Fruit fly (Drosophila melanogaster): ENCODE data around the gene CoRest.

Gene CoRest

DNA sequence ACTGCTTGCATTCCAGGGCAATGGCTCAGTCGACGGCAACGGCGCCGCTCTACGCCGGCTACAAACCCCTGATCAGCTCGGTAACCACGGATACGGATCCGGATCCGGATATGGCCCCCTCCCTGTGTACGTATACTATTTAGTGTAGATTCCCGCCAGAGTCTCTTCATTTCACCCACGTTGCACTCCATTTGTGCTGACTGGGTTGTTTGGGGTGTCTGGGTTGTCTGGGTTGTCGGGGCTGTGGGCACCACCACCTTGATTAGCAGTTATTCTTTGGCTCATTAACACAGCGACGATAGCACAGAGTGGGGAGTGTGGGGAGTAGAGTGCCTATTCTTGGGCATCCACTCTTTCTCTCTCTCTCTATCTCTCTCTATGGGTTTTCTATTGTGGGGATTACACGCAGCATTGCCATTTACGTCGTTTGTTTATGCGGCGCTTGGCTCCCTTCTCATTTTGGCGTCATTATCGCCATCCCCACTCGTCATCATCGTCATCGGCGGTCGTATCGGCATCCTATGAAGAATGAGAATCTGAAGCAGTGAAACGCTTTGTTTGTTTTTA, 22.9 kb upstream of the CoRest start:
- TF ChIP-seq CG17801 (GFP tag; optimal IDR thresholded peaks at IDR 0.05; ENCODE audit: partially characterized antibody) = no peak

DNA sequence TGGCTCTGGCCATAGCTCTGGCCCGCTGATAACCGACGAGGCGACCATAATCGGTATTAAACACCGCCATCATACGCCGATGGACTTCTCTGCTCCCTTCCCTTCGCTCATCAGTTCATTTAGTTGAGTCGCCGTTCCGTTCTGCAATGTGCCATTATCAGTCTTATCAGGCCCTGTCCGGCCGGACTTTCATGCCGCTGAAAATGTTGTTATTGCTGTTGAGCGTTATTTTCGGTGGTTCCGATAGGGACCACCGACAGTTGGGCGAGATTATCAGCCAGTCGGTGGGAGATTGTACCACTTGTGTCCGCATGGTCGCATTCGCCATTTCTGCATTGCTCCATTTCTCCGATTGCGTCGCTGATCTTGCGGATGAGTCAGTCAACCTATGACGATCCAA, 20.5 kb upstream of the CoRest start:
- no peak for TF ChIP-seq CG17801 (GFP tag; optimal IDR thresholded peaks at IDR 0.05; ENCODE audit: partially characterized antibody)

DNA sequence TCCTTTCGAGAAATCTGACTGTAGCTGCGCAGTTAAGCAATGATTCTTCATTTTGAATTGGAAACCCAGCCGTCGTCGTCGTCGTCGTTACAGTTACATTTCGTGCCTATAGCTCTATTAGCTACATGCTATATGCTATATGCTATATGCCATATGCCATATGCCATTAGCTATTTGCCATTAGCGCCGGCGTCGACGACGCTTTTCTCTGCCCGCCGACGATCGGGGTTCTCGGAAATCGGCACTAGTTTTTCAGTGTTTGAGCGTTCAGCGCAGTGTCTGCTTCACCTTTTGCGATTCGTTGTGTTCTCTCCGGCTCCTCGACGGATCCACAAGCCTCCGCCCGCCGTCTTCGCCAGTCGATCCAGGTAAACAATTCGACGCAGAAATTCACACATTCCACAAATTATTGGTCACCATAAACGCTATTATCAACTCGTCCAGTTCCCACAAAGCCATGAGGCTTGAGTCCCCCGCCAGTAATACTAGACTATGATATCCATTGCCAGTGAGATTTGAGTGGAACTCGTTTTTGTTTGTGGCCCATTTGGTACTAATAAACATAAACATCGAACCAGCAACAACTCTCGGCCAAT, 17.5 kb upstream of the CoRest start:
- TF ChIP-seq CG17801 (GFP tag; optimal IDR thresholded peaks at IDR 0.05; ENCODE audit: partially characterized antibody) = no peak

DNA sequence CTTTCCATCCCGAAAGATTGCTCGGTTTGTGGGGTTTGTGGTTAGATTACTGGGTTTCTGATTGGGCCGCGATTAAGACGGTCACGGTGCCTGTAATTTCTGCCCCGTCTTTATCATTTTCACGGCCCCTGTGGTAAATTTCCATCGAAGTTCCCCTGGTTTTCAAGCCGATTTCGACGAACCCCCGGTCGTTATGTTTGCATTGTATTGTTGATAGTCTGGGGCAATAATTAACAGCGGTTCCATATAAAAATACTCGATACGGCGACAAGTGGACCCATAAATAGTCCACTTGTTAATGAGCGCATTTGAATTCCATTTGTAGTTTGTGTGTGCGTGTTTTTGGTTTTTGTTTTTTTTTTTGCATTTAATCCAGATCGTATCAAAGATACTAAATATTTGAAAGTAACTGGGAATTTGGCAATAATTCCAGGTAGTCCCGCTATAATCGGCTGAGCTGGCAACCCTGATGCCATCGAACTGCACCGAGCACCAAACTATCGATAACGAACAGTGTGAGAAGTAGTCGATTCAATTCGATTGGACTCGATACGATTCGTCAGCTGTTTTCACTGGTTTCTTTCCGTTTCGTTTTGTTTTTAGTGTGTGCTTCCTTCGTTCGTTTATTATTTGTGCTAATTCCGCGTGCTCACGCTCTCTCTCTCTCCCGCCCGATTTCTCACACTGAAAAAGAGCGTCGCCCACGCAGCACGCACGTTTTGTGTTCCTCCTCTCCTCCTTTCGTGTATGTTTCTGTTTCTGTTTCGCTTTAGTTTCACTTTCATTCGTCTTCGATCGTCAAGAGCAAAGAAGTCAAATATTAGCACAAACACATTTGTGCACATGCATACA, 16.2 kb upstream of the CoRest start:
- peak; percentile 71 for TF ChIP-seq CG17801 (GFP tag; optimal IDR thresholded peaks at IDR 0.05; ENCODE audit: partially characterized antibody)

DNA sequence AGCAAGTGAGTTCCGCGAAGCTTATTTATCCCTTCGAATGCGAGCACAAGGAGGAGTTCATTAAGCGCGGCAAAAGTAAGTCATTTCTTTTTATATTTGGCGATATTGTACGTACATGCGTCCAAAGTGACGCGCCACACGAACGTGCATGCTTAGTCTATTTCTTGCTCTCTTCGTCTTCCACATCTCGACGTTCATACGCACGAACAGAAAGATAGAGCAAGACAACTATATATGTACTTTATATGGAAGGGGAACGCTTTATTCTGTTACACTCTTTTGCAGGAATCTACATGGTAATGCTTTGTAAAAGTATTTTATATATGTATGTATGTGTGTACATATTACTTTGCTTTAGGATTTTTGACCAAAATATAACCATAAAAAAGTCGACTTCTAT, 11.5 kb upstream of the CoRest start:
- no peak for TF ChIP-seq CG17801 (GFP tag; optimal IDR thresholded peaks at IDR 0.05; ENCODE audit: partially characterized antibody)

DNA sequence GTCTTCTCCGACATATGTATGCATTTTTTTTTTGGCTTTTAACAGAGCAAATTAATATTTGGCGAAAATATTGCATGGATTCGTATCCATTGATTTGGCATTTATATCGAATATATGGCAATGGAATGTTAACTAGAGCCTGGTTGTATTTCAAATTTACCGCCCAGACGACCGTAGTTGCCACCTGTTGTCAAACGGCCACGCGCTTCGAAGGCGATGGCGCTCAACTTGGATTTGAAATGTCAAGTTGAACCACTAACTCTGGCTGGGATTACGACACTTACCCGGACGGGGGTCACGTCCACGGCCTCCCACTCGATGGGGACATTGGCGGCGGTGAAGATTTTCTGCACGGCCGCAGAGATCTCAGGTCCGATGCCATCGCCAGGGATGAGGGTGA, 1.4 kb upstream of the CoRest start:
- no peak for TF ChIP-seq CG17801 (GFP tag; optimal IDR thresholded peaks at IDR 0.05; ENCODE audit: partially characterized antibody)

DNA sequence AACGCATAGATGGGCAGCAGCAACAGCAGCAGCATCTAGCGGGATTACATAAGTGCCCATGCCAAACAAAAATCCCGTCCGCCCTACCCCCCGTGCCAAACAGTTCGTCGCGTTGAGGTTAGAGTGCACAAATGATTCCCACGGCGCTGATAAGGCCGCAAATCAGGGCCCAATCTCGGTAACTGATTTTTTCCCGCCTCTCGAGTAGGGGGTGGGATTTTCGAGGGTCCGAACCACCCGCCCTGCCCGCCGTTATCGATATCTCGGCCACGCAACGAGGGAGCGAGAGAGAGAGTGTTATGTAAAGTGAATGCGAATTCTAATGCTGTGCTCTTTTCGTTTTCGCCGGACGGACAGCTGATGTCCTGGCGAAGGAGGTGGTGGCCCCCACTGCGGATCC, 841 bp upstream of the CoRest start:
- no peak for TF ChIP-seq CG17801 (GFP tag; optimal IDR thresholded peaks at IDR 0.05; ENCODE audit: partially characterized antibody)

DNA sequence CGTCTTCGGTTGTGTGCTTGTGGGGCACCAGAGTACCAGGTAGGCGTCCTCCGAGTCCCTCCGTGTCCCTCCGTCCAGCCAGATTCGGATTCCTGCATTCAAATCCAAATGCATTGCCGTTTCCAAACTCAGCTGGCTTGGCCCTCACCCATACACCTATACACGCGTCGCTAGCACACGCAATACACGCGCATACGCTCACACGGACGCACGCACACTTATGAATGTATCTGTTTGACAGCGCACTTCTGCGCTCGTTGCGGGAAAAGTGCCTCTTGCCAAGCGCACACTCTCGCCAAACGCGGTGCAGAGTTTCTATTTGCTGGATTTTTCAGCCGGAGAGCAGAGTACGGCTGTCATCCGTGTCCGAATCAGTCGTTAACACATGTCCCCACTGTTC, 868 bp downstream of the CoRest start:
- TF ChIP-seq CG17801 (GFP tag; optimal IDR thresholded peaks at IDR 0.05; ENCODE audit: partially characterized antibody) = no peak

DNA sequence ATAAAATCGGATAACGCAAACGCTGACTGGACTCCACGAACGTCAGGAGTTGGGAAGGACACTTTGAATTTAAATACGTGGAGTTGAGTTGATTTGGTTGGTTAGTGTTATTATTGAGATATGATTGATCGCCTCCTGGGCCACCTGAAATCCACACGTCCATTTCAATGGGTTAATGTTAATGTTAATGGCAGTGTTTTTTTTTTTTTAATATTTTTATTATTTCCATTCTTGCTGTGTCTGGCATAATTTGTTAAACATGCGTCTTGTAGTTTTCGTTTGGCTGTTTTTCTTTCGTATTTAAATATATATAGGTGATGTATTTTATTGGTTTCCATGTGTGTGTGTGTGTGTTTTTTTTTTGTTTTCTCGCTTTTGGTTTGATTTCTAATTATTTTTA, 9.9 kb downstream of the CoRest start, which contains the start of gene CG12231:
TSS of gene CG12231 (minus strand) at position 101 of the 400 bp plus-strand sequence.
- TF ChIP-seq CG17801 (GFP tag; optimal IDR thresholded peaks at IDR 0.05; ENCODE audit: partially characterized antibody) = no peak

DNA sequence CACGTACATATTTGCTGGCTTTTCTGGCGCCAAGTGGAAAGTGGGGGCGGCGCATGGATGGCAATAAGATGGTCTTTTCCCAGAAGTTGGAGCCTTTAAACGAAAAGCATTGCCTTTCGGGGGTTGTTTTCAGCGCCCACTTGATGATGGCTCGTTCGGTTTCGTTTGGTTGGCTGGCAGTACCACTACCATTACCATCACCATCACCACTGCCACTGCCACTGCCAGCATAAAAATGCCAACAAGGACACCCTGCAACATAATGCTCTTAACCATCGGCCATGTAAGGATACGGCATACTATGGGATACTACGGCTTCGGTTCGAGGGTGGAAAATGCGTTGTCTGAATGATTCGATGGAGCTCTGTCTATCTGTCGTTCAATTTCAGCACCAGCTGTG, 13.7 kb downstream of the CoRest start:
- TF ChIP-seq CG17801 (GFP tag; optimal IDR thresholded peaks at IDR 0.05; ENCODE audit: partially characterized antibody) = no peak

DNA sequence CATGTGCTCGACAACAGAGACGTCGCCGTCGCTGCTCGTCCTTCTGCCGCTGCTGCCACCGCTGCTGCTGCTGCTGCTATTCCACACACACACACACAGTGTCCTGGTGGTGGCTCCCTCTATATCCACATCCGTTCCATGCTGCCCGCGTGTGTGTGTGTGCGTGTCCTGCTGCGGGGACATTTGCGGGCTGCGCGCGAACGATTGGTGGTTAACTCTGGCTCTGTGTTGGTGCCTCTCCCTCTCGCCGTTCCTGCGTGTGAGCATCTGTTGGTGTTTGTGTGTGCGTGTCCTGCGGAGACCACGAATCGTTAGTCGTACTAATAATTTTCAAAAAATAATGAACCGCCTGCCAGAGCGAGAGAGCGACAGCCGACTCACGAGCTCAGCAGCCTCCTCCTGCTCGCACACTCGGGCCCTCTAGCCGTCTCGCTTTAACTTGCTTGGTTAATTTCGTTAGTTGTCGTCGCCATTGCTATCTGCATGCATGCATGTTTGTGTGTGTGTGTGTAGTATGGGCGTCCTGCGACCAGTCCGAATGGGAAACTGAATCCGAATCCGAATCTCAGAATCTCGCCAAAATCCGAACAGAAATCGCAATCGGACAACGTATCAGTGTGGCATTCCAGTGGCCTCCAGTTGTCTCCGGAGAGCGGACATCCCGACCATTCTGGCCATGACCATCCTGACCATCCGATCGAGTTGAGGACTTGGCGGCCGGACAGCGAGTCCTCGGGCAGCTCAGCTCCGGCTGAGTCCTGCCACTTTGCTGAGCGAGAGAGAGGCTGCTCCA, 24.3 kb downstream of the CoRest start:
- no peak for TF ChIP-seq CG17801 (GFP tag; optimal IDR thresholded peaks at IDR 0.05; ENCODE audit: partially characterized antibody)

DNA sequence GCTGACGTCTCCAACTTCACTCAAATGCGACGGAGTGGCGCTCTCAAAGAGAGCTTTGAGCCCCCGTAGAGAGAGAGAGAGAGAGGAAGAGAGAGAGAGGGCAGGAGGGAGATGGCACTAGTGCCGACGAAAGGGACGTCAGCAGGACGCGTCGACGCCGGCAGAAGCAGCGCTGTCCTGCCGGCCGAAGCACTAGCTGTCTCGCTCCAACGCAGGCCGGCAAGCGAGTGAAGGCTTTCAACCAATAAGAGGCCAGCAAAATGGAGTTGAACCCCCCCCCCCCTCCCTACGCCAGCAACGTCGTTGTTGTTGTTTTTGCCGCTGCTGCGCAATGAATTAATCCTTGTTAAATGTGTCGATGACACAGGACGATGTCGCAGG, 24.9 kb downstream of the CoRest start:
- no peak for TF ChIP-seq CG17801 (GFP tag; optimal IDR thresholded peaks at IDR 0.05; ENCODE audit: partially characterized antibody)

DNA sequence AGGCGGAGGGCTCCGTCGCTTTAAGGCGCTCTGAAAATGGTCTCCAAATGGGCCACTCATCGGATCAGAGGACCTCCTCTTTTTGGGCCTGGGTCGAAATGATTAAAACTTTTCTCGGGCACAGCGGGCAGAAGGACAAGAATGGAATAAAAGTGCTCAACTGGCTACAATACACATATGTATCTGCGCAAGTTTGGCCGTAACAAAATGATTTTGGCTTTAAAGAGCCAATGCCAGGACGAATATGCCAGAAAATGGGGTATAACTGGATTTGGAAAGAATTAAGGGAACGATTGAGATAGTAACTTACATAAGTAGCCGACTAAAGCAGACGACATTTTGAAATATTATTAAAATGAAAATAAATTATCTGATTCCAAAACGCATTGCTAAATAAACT, 25.7 kb downstream of the CoRest start, which contains the start of gene CG32532:
TSS of gene CG32532 (minus strand) at position 101 of the 400 bp plus-strand sequence.
- no peak for TF ChIP-seq CG17801 (GFP tag; optimal IDR thresholded peaks at IDR 0.05; ENCODE audit: partially characterized antibody)

DNA sequence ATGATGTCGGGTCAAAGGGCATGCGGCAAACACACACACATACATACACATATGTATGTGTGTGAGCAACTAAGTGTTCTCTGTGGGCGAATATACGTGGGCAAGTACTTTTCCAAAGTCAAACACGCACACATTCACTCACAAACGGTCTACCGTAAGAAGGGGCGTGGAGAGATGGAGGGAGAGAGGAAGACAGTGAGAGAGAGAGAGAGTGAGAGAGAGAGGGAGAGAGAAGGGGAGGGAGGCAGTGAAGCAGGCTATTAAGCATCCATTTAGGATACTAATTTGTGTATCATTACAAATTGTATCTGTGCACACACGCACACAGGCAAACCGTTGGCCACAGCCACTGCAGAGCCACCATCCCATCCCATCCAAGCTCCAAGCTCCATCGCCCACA, 26.7 kb downstream of the CoRest start:
- no peak for TF ChIP-seq CG17801 (GFP tag; optimal IDR thresholded peaks at IDR 0.05; ENCODE audit: partially characterized antibody)

DNA sequence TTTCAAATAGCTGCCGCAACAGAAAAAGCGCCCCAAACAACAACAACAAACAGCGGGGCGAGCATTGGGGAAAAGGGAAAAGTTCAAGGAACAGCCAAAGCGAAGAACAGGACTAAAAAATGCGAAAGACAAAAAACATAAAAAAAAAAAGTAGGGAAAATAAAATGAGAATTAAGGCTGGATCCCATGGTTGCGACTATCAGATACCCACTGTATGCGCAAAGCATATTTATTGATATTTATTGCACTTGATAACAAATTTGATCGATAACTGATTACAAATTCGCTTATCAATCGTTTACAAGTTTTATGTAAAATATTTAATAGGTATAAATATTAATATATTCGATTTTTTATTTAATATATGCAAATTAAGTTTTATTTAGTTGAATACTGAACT, 27.8 kb downstream of the CoRest start:
- no peak for TF ChIP-seq CG17801 (GFP tag; optimal IDR thresholded peaks at IDR 0.05; ENCODE audit: partially characterized antibody)
